Fruit fly (Drosophila melanogaster): Measurements from ENCODE around the gene Snoo.

Gene Snoo

dm6 chr2L:8001694-8002627 lies 18.0 kb upstream of the Snoo start (continued):
- TF ChIP-seq CG8924 (tag; optimal IDR thresholded peaks at IDR 0.05) = peak; percentile 93
- peak; percentile 81 for TF ChIP-seq D19A (tag; optimal IDR thresholded peaks at IDR 0.05)
- no peak for TF ChIP-seq CG14860 (GFP tag; IDR thresholded peaks at IDR 0.05; ENCODE audit: partially characterized antibody)
- TF ChIP-seq Dad (GFP tag; optimal IDR thresholded peaks at IDR 0.05) = peak; percentile 75
- TF ChIP-seq CG12659 (GFP tag; optimal IDR thresholded peaks at IDR 0.05) = peak; percentile 93
- TF ChIP-seq H2.0 (GFP tag; IDR thresholded peaks at IDR 0.05) = peak; percentile 68
- TF ChIP-seq CG17186 (GFP tag; optimal IDR thresholded peaks at IDR 0.05) = no peak
- peak; percentile 48; the same call in 1 of the 2 replicates for TF ChIP-seq gt (GFP tag; IDR thresholded peaks at IDR 0.05)
- peak; percentile 95 for TF ChIP-seq sens (GFP tag)
- TF ChIP-seq Fer2 (tag; optimal IDR thresholded peaks at IDR 0.05) = peak; percentile 42
- TF ChIP-seq CG4820 (GFP tag; optimal IDR thresholded peaks at IDR 0.05) = peak; percentile 80
- TF ChIP-seq CG13296 (GFP tag; optimal IDR thresholded peaks at IDR 0.05) = peak; percentile 93
- TF ChIP-seq usp (GFP tag; optimal IDR thresholded peaks at IDR 0.05) = no peak
- peak; percentile 83 for TF ChIP-seq sqz (GFP tag; optimal IDR thresholded peaks at IDR 0.05)
- TF ChIP-seq pan (optimal IDR thresholded peaks at IDR 0.05) = no peak
- peak in 1 of 2 experiments; percentile 87 for TF ChIP-seq pan (GFP tag; optimal IDR thresholded peaks at IDR 0.05 in 1 of 2, IDR thresholded peaks at IDR 0.05 in 1 of 2)
- peak; percentile 24 for TF ChIP-seq p53 (GFP tag; optimal IDR thresholded peaks at IDR 0.05)
- TF ChIP-seq ttk (GFP tag; IDR thresholded peaks at IDR 0.05) = peak; percentile 80
- TF ChIP-seq wek (GFP tag; optimal IDR thresholded peaks at IDR 0.05) = peak; percentile 1
- no peak for TF ChIP-seq B-H2 (GFP tag; optimal IDR thresholded peaks at IDR 0.05)
- TF ChIP-seq CG18011 (GFP tag; optimal IDR thresholded peaks at IDR 0.05) = peak; percentile 60
- TF ChIP-seq esg (GFP tag; conservative IDR thresholded peaks at IDR 0.05) = peak; percentile 86

dm6 chr2L:8000578-8001040 lies 16.6 kb upstream of the Snoo start:
- no peak for TF ChIP-seq Mrtf (GFP tag; IDR thresholded peaks at IDR 0.05)
- TF ChIP-seq CG8281 (tag; optimal IDR thresholded peaks at IDR 0.05) = no peak
- no peak for TF ChIP-seq Sry-δ (GFP tag; optimal IDR thresholded peaks at IDR 0.05)
- no peak for TF ChIP-seq Rx (GFP tag; IDR thresholded peaks at IDR 0.05)
- no peak for TF ChIP-seq CG30431 (GFP tag; optimal IDR thresholded peaks at IDR 0.05)
- no peak for TF ChIP-seq MTF-1 (GFP tag; optimal IDR thresholded peaks at IDR 0.05; ENCODE audit: borderline replicate concordance)
- no peak for TF ChIP-seq CG5245 (GFP tag; optimal IDR thresholded peaks at IDR 0.05)
- no peak for TF ChIP-seq salm (tag; optimal IDR thresholded peaks at IDR 0.05)
- TF ChIP-seq CG43689 (GFP tag; IDR thresholded peaks at IDR 0.05) = no peak
- TF ChIP-seq CG32532 (GFP tag; IDR thresholded peaks at IDR 0.05) = peak; percentile 71; the same call in 1 of the 2 replicates
- no peak for TF ChIP-seq twi (tag; optimal IDR thresholded peaks at IDR 0.05)
- TF ChIP-seq kay (GFP tag; optimal IDR thresholded peaks at IDR 0.05) = no peak
- no peak for TF ChIP-seq ac (GFP tag; optimal IDR thresholded peaks at IDR 0.05)
- TF ChIP-seq CG31224 (GFP tag; IDR thresholded peaks at IDR 0.05) = 0 out of 2 replicates have a peak, but pooled peaks have one; percentile 19
- TF ChIP-seq maf-S (GFP tag; optimal IDR thresholded peaks at IDR 0.05) = peak; percentile 11
- TF ChIP-seq CG6791 (GFP tag; IDR thresholded peaks at IDR 0.05; ENCODE audit: partially characterized antibody) = 0 out of 3 replicates have a peak, but pooled peaks have one; percentile 36
- TF ChIP-seq CG13624 (GFP tag; optimal IDR thresholded peaks at IDR 0.05) = peak; percentile 50
- TF ChIP-seq cwo (GFP tag; optimal IDR thresholded peaks at IDR 0.05) = peak; percentile 31
- TF ChIP-seq gsb-n (tag; optimal IDR thresholded peaks at IDR 0.05) = no peak
- no peak for TF ChIP-seq CG10431 (GFP tag; optimal IDR thresholded peaks at IDR 0.05)
- TF ChIP-seq tap (tag; optimal IDR thresholded peaks at IDR 0.05) = no peak
- TF ChIP-seq lmd (GFP tag; IDR thresholded peaks at IDR 0.05) = peak; percentile 36; the same call in 1 of the 2 replicates
- peak; percentile 77; the same call in 1 of the 4 replicates for TF ChIP-seq chinmo (GFP tag; IDR thresholded peaks at IDR 0.05; ENCODE audit: partially characterized antibody)
- TF ChIP-seq bcd (GFP tag; optimal IDR thresholded peaks at IDR 0.05) = peak; percentile 17
- TF ChIP-seq CG1233 (GFP tag; optimal IDR thresholded peaks at IDR 0.05) = peak; percentile 10
- TF ChIP-seq CG16813 (GFP tag; IDR thresholded peaks at IDR 0.05; ENCODE audit: partially characterized antibody) = 0 out of 3 replicates have a peak, but pooled peaks have one; percentile 13
- TF ChIP-seq Rfx (GFP tag; IDR thresholded peaks at IDR 0.05) = peak; percentile 57

All from whole organism, embryonic.